Worm (Caenorhabditis elegans): ENCODE results near the gene cec-3.

ce11 chrII:7810869-7811543, 46.4 kb downstream of the cec-3 start, which contains the start of gene cki-1:
- TF ChIP-seq elt-3 (tag; optimal IDR thresholded peaks at IDR 0.05) (no peak), nhr-28 (tag; optimal IDR thresholded peaks at IDR 0.05) (no peak), unc-39 (tag; optimal IDR thresholded peaks at IDR 0.05) (no peak), sptf-1 (tag; optimal IDR thresholded peaks at IDR 0.05) (peak; percentile 77), lin-13 (tag; optimal IDR thresholded peaks at IDR 0.05) (peak; percentile 8), unc-62 (GFP tag; optimal IDR thresholded peaks at IDR 0.05) (no peak), snpc-4 (tag; optimal IDR thresholded peaks at IDR 0.05) (no peak), ces-1 (GFP tag; optimal IDR thresholded peaks at IDR 0.05) (no peak), mep-1 (tag; optimal IDR thresholded peaks at IDR 0.05) (no peak), lin-32 (GFP tag; optimal IDR thresholded peaks at IDR 0.05) (no peak)

Measured in whole organism, mixed stage, embryonic.